Worm (Caenorhabditis elegans): ENCODE results near the gene spig-7.

DNA sequence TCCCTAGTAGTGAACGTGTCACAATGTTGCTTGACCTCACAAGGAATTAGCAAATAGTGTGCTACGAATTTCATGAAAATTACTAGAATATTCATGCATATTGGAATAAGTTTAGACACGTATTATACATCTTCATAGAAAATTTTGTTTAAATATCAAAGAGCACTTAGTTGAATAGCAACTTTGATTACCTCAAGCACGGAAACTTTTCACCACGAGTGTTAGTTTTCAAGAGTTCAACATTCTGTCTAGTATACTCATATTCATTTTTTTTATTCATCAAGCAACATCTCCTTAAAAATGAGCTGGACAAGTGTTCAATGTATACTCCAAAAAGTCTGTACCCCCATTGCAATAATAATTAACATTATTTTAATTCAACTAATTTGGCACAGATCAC, 27.9 kb downstream of the spig-7 start, which contains the start of gene str-243:
- no peak for TF ChIP-seq snpc-4 (tag; optimal IDR thresholded peaks at IDR 0.05)
- no peak for TF ChIP-seq nhr-237 (tag; optimal IDR thresholded peaks at IDR 0.05)
- no peak for TF ChIP-seq nhr-77 (tag; optimal IDR thresholded peaks at IDR 0.05)
- TF ChIP-seq ama-1 (optimal IDR thresholded peaks at IDR 0.05): no peak
- no peak for TF ChIP-seq zag-1 (tag; optimal IDR thresholded peaks at IDR 0.05)
- TF ChIP-seq elt-3 (tag; optimal IDR thresholded peaks at IDR 0.05): no peak
- TF ChIP-seq dmd-4 (tag; optimal IDR thresholded peaks at IDR 0.05): no peak
- no peak for TF ChIP-seq egl-27 (tag; optimal IDR thresholded peaks at IDR 0.05)

All from whole organism, L2 larva.